Worm (Caenorhabditis elegans) whole organism, L4 larva: ENCODE data around the gene F38B2.4.
A peak's percentile ranks its signal among the peaks of the same experiment; 100 is the strongest.

Source experiments
- F10B5.3 ChIP-seq: sonication (generic microtip); optimal IDR thresholded peaks from 2 replicates; lab custom pipeline; 2016; ENCODE audit warnings: mild to moderate bottlenecking, missing genetic modification characterization, missing compliant biosample characterization
- F26F4.8 ChIP-seq: fragments of 200-800 bp; sonication (Bioruptor generic); conservative IDR thresholded peaks from 2 replicates; pipeline ENCODE4 v1.3.6; 2022; ENCODE audit warnings: missing genetic modification characterization, missing compliant biosample characterization
- F37D6.2 ChIP-seq: sonication (generic microtip); optimal IDR thresholded peaks from 2 replicates; lab custom pipeline; 2016; ENCODE audit warnings: mild to moderate bottlenecking, missing genetic modification characterization, missing compliant biosample characterization
- F44E2.7 ChIP-seq: fragments of 200-800 bp; sonication (Bioruptor generic); IDR thresholded peaks from 2 replicates; pipeline ENCODE4 v2.1.2; 2022; ENCODE audit warnings: missing genetic modification characterization, missing compliant biosample characterization
- F49E8.2 ChIP-seq: sonication (generic microtip); optimal IDR thresholded peaks from 2 replicates; lab custom pipeline; 2016; ENCODE audit warnings: missing compliant biosample characterization, mild to moderate bottlenecking, missing genetic modification characterization, borderline replicate concordance
- T26A8.4 ChIP-seq: fragments of 200-800 bp; sonication (Bioruptor generic); IDR thresholded peaks from 2 replicates; pipeline ENCODE4 v1.3.6; 2022; ENCODE audit warnings: missing genetic modification characterization, missing compliant biosample characterization
- Y105C5A.15 ChIP-seq: fragments of 200-800 bp; sonication (Bioruptor generic); IDR thresholded peaks from 2 replicates; pipeline ENCODE4 v1.3.6; 2022; ENCODE audit warnings: missing genetic modification characterization, missing compliant biosample characterization
- Y48G9A.11 ChIP-seq: fragments of 200-800 bp; sonication (Bioruptor generic); IDR thresholded peaks from 2 replicates; pipeline ENCODE4 v1.3.6; 2022; ENCODE audit warnings: missing genetic modification reagents, missing genetic modification characterization, missing compliant biosample characterization
- Y75B8A.6 ChIP-seq: fragments of 200-800 bp; sonication (Bioruptor generic); IDR thresholded peaks from 2 replicates; pipeline ENCODE4 v1.3.6; 2022; ENCODE audit warnings: missing genetic modification reagents, missing genetic modification characterization, missing compliant biosample characterization
- ZK337.2 ChIP-seq: fragments of 200-800 bp; sonication (Bioruptor generic); IDR thresholded peaks from 2 replicates; pipeline ENCODE4 v1.3.6; 2022; ENCODE audit warnings: missing genetic modification reagents, missing genetic modification characterization, missing compliant biosample characterization
- aha-1 ChIP-seq: fragments of 150-350 bp; peaks from one replicate; lab custom pipeline; 2014; ENCODE audit warnings: missing biosample characterization, missing genetic modification characterization
- aly-2 ChIP-seq: sonication (generic microtip); optimal IDR thresholded peaks from 2 replicates; lab custom pipeline; 2018; ENCODE audit warnings: missing biosample characterization, missing genetic modification characterization
- arid-1 ChIP-seq: fragments of 200-800 bp; sonication (Bioruptor generic); conservative IDR thresholded peaks from 2 replicates; pipeline ENCODE4 v1.3.6; 2022; ENCODE audit warnings: missing genetic modification reagents, missing genetic modification characterization, missing compliant biosample characterization
- attf-4 ChIP-seq: sonication (generic microtip); optimal IDR thresholded peaks from 3 replicates; lab custom pipeline; 2017; ENCODE audit warnings: missing biosample characterization, missing genetic modification characterization
- ceh-28 ChIP-seq: fragments of 150-350 bp; optimal IDR thresholded peaks from 2 replicates; lab custom pipeline; 2014; ENCODE audit warnings: missing biosample characterization, missing genetic modification reagents, missing genetic modification characterization
- ceh-44 ChIP-seq: fragments of 200-800 bp; sonication (Bioruptor generic); IDR thresholded peaks from 2 replicates; pipeline ENCODE4 v1.3.6; 2022; ENCODE audit warnings: missing genetic modification reagents, missing genetic modification characterization, missing compliant biosample characterization
- ceh-62 ChIP-seq: sonication (generic microtip); optimal IDR thresholded peaks from 2 replicates; lab custom pipeline; 2017; ENCODE audit warnings: missing biosample characterization, missing genetic modification characterization
- ceh-82 ChIP-seq: sonication (generic microtip); optimal IDR thresholded peaks from 2 replicates; lab custom pipeline; 2017; ENCODE audit warnings: missing biosample characterization, missing genetic modification characterization
- ces-1 ChIP-seq: fragments of 150-350 bp; sonication (generic microtip); optimal IDR thresholded peaks from 4 replicates; lab custom pipeline; 2014; ENCODE audit warnings: missing biosample characterization, missing genetic modification reagents, missing genetic modification characterization
- daf-8 ChIP-seq: fragments of 200-800 bp; sonication (Bioruptor generic); IDR thresholded peaks from 2 replicates; pipeline ENCODE4 v1.3.6; 2022; ENCODE audit warnings: missing genetic modification characterization, missing compliant biosample characterization
- dmd-6 ChIP-seq: fragments of 200-800 bp; sonication (Bioruptor generic); IDR thresholded peaks from 2 replicates; pipeline ENCODE4 v1.3.6; 2022; ENCODE audit warnings: missing genetic modification reagents, missing genetic modification characterization, missing compliant biosample characterization
- dmd-9 ChIP-seq: fragments of 200-800 bp; sonication (Bioruptor generic); IDR thresholded peaks from 2 replicates; pipeline ENCODE4 v1.3.6; 2022; ENCODE audit warnings: missing genetic modification reagents, missing genetic modification characterization, missing compliant biosample characterization
- hif-1 ChIP-seq, 2 experiments: sonication (generic microtip); optimal IDR thresholded peaks; 2 replicates each; lab custom pipeline; 2016 to 2017; ENCODE audit warnings: missing compliant biosample characterization in 2 of 2, missing genetic modification characterization in 2 of 2, missing genetic modification reagents in 2 of 2, missing genotype in 2 of 2, mild to moderate bottlenecking in 1 of 2
- hlh-11 ChIP-seq: fragments of 200-800 bp; sonication (Bioruptor generic); optimal IDR thresholded peaks from 2 replicates; lab custom pipeline; 2018; ENCODE audit warnings: mild to moderate bottlenecking, missing genetic modification characterization, missing compliant biosample characterization
- hlh-30 ChIP-seq: sonication (generic microtip); optimal IDR thresholded peaks from 2 replicates; lab custom pipeline; 2017; ENCODE audit warnings: antibody characterized with exemption, mild to moderate bottlenecking, missing genetic modification characterization, missing compliant biosample characterization; ENCODE audit not compliant: insufficient read depth
- hmg-1.1 ChIP-seq: fragments of 200-800 bp; sonication (Bioruptor generic); IDR thresholded peaks from 2 replicates; pipeline ENCODE4 v1.3.6; 2022; ENCODE audit warnings: missing genetic modification reagents, missing genetic modification characterization, missing compliant biosample characterization
- lim-7 ChIP-seq: fragments of 200-800 bp; sonication (Bioruptor generic); IDR thresholded peaks from 2 replicates; pipeline ENCODE4 v1.3.6; 2022; ENCODE audit warnings: missing genetic modification characterization, missing compliant biosample characterization
- lin-1 ChIP-seq: fragments of 200-800 bp; sonication (Bioruptor generic); IDR thresholded peaks from 2 replicates; pipeline ENCODE4 v1.3.6; 2022; ENCODE audit warnings: missing genetic modification reagents, missing genetic modification characterization, missing compliant biosample characterization
- lin-29 ChIP-seq: fragments of 200-800 bp; sonication (Bioruptor generic); IDR thresholded peaks from 2 replicates; pipeline ENCODE4 v1.3.6; 2022; ENCODE audit warnings: missing genetic modification reagents, missing genetic modification characterization, missing compliant biosample characterization
- lin-38 ChIP-seq: fragments of 200-800 bp; sonication (Bioruptor generic); IDR thresholded peaks from 2 replicates; pipeline ENCODE4 v1.3.6; 2022; ENCODE audit warnings: missing genetic modification reagents, missing genetic modification characterization, missing compliant biosample characterization
- lin-39 ChIP-seq: fragments of 150-350 bp; optimal IDR thresholded peaks from 2 replicates; lab custom pipeline; 2014; ENCODE audit warnings: missing biosample characterization, missing genetic modification reagents, missing genetic modification characterization
- lir-3 ChIP-seq: sonication (generic microtip); optimal IDR thresholded peaks from 2 replicates; lab custom pipeline; 2016; ENCODE audit warnings: mild to moderate bottlenecking, missing genetic modification characterization, missing compliant biosample characterization
- madf-5 ChIP-seq, 2 experiments: fragments of 200-800 bp; sonication (Bioruptor generic); IDR thresholded peaks; 2 replicates each; pipeline ENCODE4 v1.3.6; 2022; ENCODE audit warnings: missing compliant biosample characterization in 2 of 2, missing genetic modification characterization in 2 of 2
- mdt-29 ChIP-seq: fragments of 200-800 bp; sonication (Bioruptor generic); IDR thresholded peaks from 2 replicates; pipeline ENCODE4 v1.3.6; 2022; ENCODE audit warnings: missing genetic modification reagents, missing genetic modification characterization, missing compliant biosample characterization
- mep-1 ChIP-seq: fragments of 150-350 bp; sonication (generic microtip); optimal IDR thresholded peaks from 3 replicates; lab custom pipeline; 2014; ENCODE audit warnings: missing biosample characterization, missing genetic modification characterization
- mxl-2 ChIP-seq: fragments of 200-800 bp; sonication (Bioruptor generic); conservative IDR thresholded peaks from 2 replicates; pipeline ENCODE4 v1.3.6; 2022; ENCODE audit warnings: missing genetic modification reagents, missing genetic modification characterization, missing compliant biosample characterization
- mxl-3 ChIP-seq: fragments of 200-800 bp; sonication (Bioruptor generic); optimal IDR thresholded peaks from 2 replicates; lab custom pipeline; 2018; ENCODE audit warnings: mild to moderate bottlenecking, missing genetic modification characterization, missing compliant biosample characterization
- nhr-10 ChIP-seq: fragments of 150-350 bp; optimal IDR thresholded peaks from 2 replicates; lab custom pipeline; 2014; ENCODE audit warnings: missing biosample characterization, missing genetic modification characterization
- nhr-237 ChIP-seq: sonication (generic microtip); optimal IDR thresholded peaks from 2 replicates; lab custom pipeline; 2017; ENCODE audit warnings: missing biosample characterization, missing genetic modification characterization
- nhr-42 ChIP-seq: fragments of 200-800 bp; sonication (Bioruptor generic); IDR thresholded peaks from 2 replicates; pipeline ENCODE4 v1.3.6; 2022; ENCODE audit warnings: missing genetic modification characterization, missing compliant biosample characterization
- nhr-48 ChIP-seq: sonication (generic microtip); optimal IDR thresholded peaks from 2 replicates; lab custom pipeline; 2016; ENCODE audit warnings: mild to moderate bottlenecking, missing genetic modification characterization, missing compliant biosample characterization
- pha-4 ChIP-seq, 2 experiments: fragments of 150-350 bp in 1 of 2; fragments of 200-800 bp in 1 of 2; sonication (Bioruptor generic) in 1 of 2; IDR thresholded peaks in 1 of 2; optimal IDR thresholded peaks in 1 of 2; 2 replicates each; pipeline versions ENCODE4 v1.3.6 to Lab custom; 2014 to 2022; ENCODE audit warnings: missing genetic modification characterization in 2 of 2, missing genetic modification reagents in 2 of 2, missing biosample characterization in 1 of 2, missing compliant biosample characterization in 1 of 2
- php-3 ChIP-seq: fragments of 200-800 bp; sonication (Bioruptor generic); IDR thresholded peaks from 2 replicates; pipeline ENCODE4 v1.3.6; 2022; ENCODE audit warnings: missing genetic modification reagents, missing genetic modification characterization, missing compliant biosample characterization
- rbr-2 ChIP-seq: sonication (generic microtip); optimal IDR thresholded peaks from 2 replicates; lab custom pipeline; 2016; ENCODE audit warnings: missing genotype, missing genetic modification characterization, missing compliant biosample characterization
- saeg-2 ChIP-seq: fragments of 200-800 bp; sonication (Bioruptor generic); IDR thresholded peaks from 2 replicates; pipeline ENCODE4 v1.3.6; 2022; ENCODE audit warnings: missing genetic modification reagents, missing genetic modification characterization, missing compliant biosample characterization
- snpc-4 ChIP-seq: fragments of 150-350 bp; optimal IDR thresholded peaks from 2 replicates; lab custom pipeline; 2014; ENCODE audit warnings: missing biosample characterization, missing genetic modification characterization
- spr-1 ChIP-seq: sonication (generic microtip); optimal IDR thresholded peaks from 2 replicates; lab custom pipeline; 2016; ENCODE audit warnings: mild to moderate bottlenecking, missing genetic modification characterization, missing compliant biosample characterization
- unc-39 ChIP-seq: sonication (generic microtip); optimal IDR thresholded peaks from 2 replicates; lab custom pipeline; 2017; ENCODE audit warnings: missing biosample characterization, missing genetic modification characterization
- zfp-3 ChIP-seq: fragments of 200-800 bp; sonication (Bioruptor generic); conservative IDR thresholded peaks from 2 replicates; pipeline ENCODE4 v1.3.6; 2022; ENCODE audit warnings: missing genetic modification reagents, missing genetic modification characterization, missing compliant biosample characterization
- ztf-11 ChIP-seq: fragments of 150-350 bp; optimal IDR thresholded peaks from 2 replicates; lab custom pipeline; 2014; ENCODE audit warnings: missing biosample characterization, missing genetic modification characterization
- ztf-7 ChIP-seq: fragments of 150-350 bp; optimal IDR thresholded peaks from 2 replicates; lab custom pipeline; 2014; ENCODE audit warnings: missing biosample characterization, missing genetic modification characterization

F38B2.4 gene

ce11 chrX:11252429-11252828, 35.1 kb downstream of the F38B2.4 start (continued):
- no peak for TF ChIP-seq aha-1
- TF ChIP-seq ceh-62 (tag; lab: Kevin White, UChicago) = no peak
- peak; percentile 48 for TF ChIP-seq nhr-48 (tag; lab: Kevin White, UChicago)
- 0 out of 2 replicates have a peak, but pooled peaks have one; percentile 76 for TF ChIP-seq Y75B8A.6 (GFP tag; lab: Robert Waterston, UW)
- peak; percentile 52 for TF ChIP-seq lir-3 (tag; lab: Kevin White, UChicago)
- peak; percentile 50 for TF ChIP-seq hlh-30 (tag; lab: Kevin White, UChicago)
- no peak for TF ChIP-seq F44E2.7 (GFP tag; lab: Robert Waterston, UW)
- TF ChIP-seq pha-4 (GFP tag; IDR thresholded peaks at IDR 0.05; lab: Robert Waterston, UW) = peak; percentile 78; the same call in 1 of the 2 replicates
- no peak for TF ChIP-seq pha-4 (tag; optimal IDR thresholded peaks at IDR 0.05; lab: Kevin White, UChicago)
- no peak for TF ChIP-seq ces-1 (GFP tag; lab: Kevin White, UChicago)
- TF ChIP-seq rbr-2 = peak; percentile 71
- no peak for TF ChIP-seq nhr-10 (tag; lab: Kevin White, UChicago)
- TF ChIP-seq saeg-2 (GFP tag; lab: Robert Waterston, UW) = no peak
- no peak for TF ChIP-seq nhr-237 (tag; lab: Kevin White, UChicago)
- peak; percentile 33 for TF ChIP-seq F37D6.2 (tag; lab: Kevin White, UChicago)
- TF ChIP-seq mep-1 (tag; lab: Kevin White, UChicago) = peak; percentile 75
- no peak; the same call in 1 of the 2 replicates for TF ChIP-seq lim-7 (GFP tag; lab: Robert Waterston, UW)
- TF ChIP-seq F26F4.8 (GFP tag; lab: Robert Waterston, UW) = 0 out of 2 replicates have a peak, but pooled peaks have one; percentile 35
- TF ChIP-seq ZK337.2 (GFP tag; lab: Robert Waterston, UW) = no peak
- no peak for TF ChIP-seq unc-39 (tag; lab: Kevin White, UChicago)
- peak; percentile 53 for TF ChIP-seq dmd-6 (GFP tag; lab: Robert Waterston, UW)
- peak; percentile 48 for TF ChIP-seq hlh-11
- TF ChIP-seq lin-39 (tag; lab: Kevin White, UChicago) = no peak
- TF ChIP-seq ceh-44 (GFP tag; lab: Robert Waterston, UW) = peak; percentile 33; the same call in 1 of the 2 replicates
- TF ChIP-seq madf-5 (GFP tag; IDR thresholded peaks at IDR 0.05; lab: Robert Waterston, UW) = 0 out of 4 replicates have a peak, but pooled peaks of 1 of the 2 experiments have one; percentile 22
- TF ChIP-seq arid-1 (GFP tag; lab: Robert Waterston, UW) = no peak
- TF ChIP-seq lin-29 = no peak
- TF ChIP-seq ztf-7 = peak; percentile 61
- TF ChIP-seq dmd-9 (GFP tag; lab: Robert Waterston, UW) = no peak
- peak; percentile 76 for TF ChIP-seq lin-38 (GFP tag; lab: Robert Waterston, UW)
- TF ChIP-seq Y48G9A.11 (GFP tag; lab: Robert Waterston, UW) = no peak
- no peak for TF ChIP-seq F49E8.2 (tag; lab: Kevin White, UChicago)
- no peak for TF ChIP-seq nhr-42 (GFP tag; lab: Robert Waterston, UW)
- no peak for TF ChIP-seq ztf-11 (tag; lab: Kevin White, UChicago)
- TF ChIP-seq Y105C5A.15 (GFP tag; lab: Robert Waterston, UW) = no peak
- TF ChIP-seq mxl-2 (GFP tag; lab: Robert Waterston, UW) = 0 out of 2 replicates have a peak, but pooled peaks have one; percentile 4
- no peak; the same call in 1 of the 2 replicates for TF ChIP-seq zfp-3 (GFP tag; lab: Robert Waterston, UW)
- no peak for TF ChIP-seq ceh-82 (tag; lab: Kevin White, UChicago)
- TF ChIP-seq mxl-3 (GFP tag; lab: Kevin White, UChicago) = no peak
- no peak for TF ChIP-seq T26A8.4 (GFP tag; lab: Robert Waterston, UW)
- peak; percentile 91 for TF ChIP-seq lin-1 (GFP tag; lab: Robert Waterston, UW)
- TF ChIP-seq F10B5.3 = peak; percentile 53
- TF ChIP-seq attf-4 (tag; lab: Kevin White, UChicago) = no peak
- TF ChIP-seq aly-2 (tag; lab: Kevin White, UChicago) = no peak
- peak; percentile 50 for TF ChIP-seq spr-1 (tag; lab: Kevin White, UChicago)
- peak; percentile 71 for TF ChIP-seq php-3
- TF ChIP-seq hmg-1.1 (GFP tag; lab: Robert Waterston, UW) = peak; percentile 80
- TF ChIP-seq daf-8 (GFP tag; lab: Robert Waterston, UW) = no peak
- TF ChIP-seq snpc-4 (tag; lab: Kevin White, UChicago) = no peak
- TF ChIP-seq mdt-29 (GFP tag; lab: Robert Waterston, UW) = peak; percentile 63
- no peak for TF ChIP-seq ceh-28 (tag; lab: Kevin White, UChicago)
- peak in 1 of 2 experiments; percentile 47 for TF ChIP-seq hif-1 (tag; optimal IDR thresholded peaks at IDR 0.05; lab: Kevin White, UChicago)
